Fruit fly (Drosophila melanogaster): ENCODE results near the gene SH3PX1.
A peak's percentile ranks its signal among the peaks of the same experiment; 100 is the strongest.

SH3PX1 gene

DNA sequence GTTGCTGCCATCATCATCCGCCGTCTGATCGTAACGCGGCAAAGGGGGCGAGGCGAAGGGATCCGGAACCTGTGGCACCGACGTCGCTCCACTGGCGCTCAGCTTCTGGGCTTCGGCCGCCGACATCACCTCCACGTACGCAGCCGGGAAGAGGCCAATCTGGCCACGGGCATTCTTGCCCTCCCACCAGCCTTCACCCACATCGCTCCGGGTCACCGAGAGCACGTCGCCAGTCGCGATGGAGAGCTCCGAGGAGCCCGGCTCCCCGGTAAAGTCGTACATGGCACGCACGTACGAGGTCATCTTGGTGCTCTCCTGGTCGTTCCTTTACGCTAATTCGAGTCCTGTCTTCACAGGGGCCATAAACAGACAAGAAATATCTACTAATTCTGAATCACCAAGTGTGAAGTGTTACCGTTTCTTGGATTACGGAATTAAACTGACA, at the start of gene SH3PX1:
SH3PX1 (minus strand) TSS at position 445 of the 445 bp plus-strand sequence.
- no peak for TF ChIP-seq CG17801 (GFP tag; optimal IDR thresholded peaks at IDR 0.05; ENCODE audit: partially characterized antibody)

DNA sequence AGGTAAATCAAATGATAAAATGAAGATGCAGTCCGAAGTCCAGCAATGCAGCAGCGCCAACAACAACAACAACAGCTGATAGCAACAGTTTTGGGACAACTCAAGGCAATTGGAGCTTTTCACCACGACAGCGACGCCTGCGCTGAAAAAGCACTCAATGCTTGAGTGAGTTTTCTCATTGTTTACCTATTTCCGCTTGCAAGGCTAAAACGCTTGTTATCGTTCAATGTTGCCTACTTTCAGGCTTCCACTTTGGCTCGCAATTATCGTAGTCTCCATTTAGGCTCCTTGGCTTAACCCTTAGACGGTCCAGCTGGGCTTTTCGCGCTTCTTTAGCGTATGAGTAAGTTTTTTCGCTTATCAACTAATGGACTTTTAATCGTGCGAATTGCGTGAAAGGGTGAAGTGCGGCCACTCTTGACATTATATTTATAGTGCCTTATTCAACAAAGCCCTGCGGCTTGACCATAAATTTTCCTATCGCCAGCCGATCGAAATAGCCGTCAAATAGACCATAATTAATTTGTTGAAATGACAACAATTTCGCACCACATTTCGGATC, 48.5 kb upstream of the SH3PX1 start:
- no peak for TF ChIP-seq CG17801 (GFP tag; optimal IDR thresholded peaks at IDR 0.05; ENCODE audit: partially characterized antibody)

DNA sequence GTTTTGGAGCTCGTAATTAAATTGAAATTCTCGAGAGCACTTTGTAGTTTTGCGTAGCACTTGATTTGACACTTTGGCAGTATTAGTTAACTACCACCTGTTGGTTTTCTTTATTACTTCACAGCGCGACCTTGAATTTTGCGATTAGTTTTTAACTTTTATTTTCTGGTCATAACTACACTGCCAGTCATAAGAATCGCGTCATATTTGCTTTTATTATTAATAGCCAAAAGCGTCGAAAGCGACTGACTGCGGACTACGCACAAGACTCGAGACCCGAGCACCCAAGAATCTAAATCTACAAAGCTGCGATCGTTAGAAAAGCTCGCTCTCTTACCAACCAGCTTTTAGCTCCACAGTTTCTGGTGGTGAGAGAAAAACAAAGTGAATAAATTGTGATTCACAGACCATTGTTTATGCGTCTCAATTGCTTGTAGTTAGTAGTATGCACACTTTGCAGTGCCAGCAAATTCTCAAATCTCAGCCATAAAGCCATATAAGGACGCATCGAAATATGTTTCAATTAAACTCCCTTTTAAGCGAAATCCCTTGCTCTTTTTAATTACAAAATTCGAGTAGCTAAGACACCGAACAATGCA, 46.6 kb upstream of the SH3PX1 start, which contains the start of gene CG42268:
CG42268 (minus strand) TSS at position 245 of the 599 bp plus-strand sequence.
- TF ChIP-seq CG17801 (GFP tag; optimal IDR thresholded peaks at IDR 0.05; ENCODE audit: partially characterized antibody) = peak; percentile 8

DNA sequence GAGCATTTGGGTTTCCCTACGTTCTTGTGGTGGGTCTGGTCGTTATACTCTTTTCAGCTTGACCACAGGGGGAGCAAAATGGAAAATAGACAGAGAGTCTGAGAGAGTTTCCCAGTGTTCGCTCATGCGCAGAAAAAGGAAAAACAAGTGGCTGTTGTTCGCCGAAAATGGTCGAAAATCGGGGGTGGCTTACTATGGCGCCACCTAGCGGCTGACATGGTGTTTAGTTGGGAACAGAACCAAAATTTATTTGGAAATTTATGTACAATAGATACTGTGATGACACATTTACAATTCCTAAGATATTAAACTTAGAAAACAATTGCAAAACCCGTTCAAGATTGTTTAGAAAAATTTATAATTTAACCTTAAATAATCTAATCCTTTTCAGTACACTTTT, 38.0 kb upstream of the SH3PX1 start:
- TF ChIP-seq CG17801 (GFP tag; optimal IDR thresholded peaks at IDR 0.05; ENCODE audit: partially characterized antibody) = no peak

DNA sequence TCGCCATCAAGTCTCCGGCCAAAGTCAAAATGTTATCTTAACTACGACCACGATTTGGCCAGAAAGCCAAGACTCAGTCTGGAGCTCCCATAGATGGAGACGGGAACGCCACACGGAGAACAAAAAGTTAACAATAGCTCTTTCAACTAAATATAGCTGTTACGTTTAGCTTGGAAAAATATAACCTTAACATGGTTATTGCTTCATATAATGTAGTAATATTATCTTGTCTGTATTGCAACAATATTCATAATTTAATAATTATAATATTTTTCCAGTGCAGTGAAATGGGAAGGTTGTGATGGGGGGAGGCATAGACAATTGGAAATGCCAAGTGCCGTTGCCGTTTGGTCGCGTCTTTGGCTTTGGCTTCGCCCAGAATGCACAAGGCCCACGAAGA, 31.8 kb upstream of the SH3PX1 start:
- TF ChIP-seq CG17801 (GFP tag; optimal IDR thresholded peaks at IDR 0.05; ENCODE audit: partially characterized antibody) = no peak

DNA sequence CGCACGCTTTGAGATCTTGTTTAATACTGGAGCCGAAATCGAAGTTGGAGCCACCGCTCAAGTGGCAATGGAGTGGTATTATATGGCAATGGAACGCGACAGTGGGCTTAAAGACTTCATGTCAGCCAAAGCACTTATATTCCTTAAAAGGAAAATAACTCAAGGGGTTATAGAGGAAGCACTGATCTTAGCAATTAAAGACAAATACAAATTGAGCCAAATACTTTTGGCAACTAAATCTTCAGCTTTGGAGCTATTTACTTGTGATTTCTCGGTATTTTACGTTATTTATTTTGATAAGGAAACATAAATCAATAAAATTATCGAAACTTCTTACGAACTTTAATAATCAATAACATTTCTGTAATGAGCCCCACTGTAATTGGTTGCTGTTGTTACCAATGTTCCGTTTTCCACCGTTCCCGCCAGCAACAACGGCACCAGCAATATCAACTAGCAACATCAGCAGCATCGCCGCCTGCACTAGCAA, 30.5 kb upstream of the SH3PX1 start:
- TF ChIP-seq CG17801 (GFP tag; optimal IDR thresholded peaks at IDR 0.05; ENCODE audit: partially characterized antibody) = peak; percentile 89

DNA sequence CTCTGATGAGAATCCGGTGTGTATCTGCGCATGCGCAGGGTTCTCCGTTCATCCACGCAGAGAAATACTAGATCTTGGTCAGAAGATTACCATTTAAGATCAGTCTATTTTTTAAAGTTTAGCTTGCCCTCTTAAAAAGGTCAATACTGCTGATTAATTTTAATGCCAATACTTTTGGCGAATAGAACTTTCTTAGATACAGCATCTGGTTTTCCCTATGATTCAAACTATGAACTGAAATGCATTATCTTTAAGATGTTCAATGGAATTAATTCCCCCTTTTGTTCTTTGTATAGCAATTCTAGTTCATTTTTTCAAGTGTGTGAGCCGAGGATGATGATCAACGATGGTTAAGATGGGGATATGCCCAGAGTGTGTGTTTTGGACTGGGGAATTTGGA, 28.7 kb upstream of the SH3PX1 start:
- TF ChIP-seq CG17801 (GFP tag; optimal IDR thresholded peaks at IDR 0.05; ENCODE audit: partially characterized antibody) = no peak

DNA sequence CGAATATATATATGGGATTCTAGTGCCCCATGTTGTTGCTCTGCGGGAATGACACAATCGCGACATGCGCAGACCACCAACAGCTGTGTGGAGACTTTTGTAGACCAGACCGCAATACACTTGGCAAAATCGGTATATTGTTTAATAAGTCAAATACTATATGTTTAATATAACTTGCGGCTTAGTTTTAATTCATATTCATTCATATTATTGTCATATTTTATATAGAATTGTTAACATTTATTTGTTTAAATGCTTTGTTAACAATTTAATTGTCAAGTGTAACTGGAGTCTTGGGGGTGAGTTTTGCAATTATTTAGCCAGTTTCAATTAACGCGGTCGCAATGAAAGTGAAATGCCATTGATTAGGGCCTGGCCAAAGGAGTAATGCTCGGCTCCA, 26.0 kb upstream of the SH3PX1 start:
- TF ChIP-seq CG17801 (GFP tag; optimal IDR thresholded peaks at IDR 0.05; ENCODE audit: partially characterized antibody) = no peak

DNA sequence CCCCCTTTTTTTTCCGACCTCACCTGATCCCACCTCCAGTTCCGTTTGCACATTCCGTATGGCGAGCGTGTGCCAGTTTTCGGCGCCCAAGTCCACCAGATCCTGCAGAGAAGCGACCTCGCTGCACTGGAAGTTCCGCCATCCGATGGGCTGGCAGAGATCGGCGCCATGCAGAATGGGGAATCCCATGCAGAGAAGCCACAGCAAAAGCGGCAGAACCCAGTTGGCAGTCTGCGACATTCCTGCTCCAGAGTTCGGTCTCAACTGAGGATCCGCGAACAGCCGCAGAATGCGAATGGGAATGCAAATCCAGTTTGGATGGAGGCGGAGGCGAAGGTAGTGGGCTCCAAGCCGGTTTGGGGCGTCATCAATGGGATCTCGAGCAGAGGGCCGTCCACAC, 19.9 kb upstream of the SH3PX1 start, which contains the start of gene CG6749:
CG6749 (minus strand) TSS at position 245 of the 400 bp plus-strand sequence.
- TF ChIP-seq CG17801 (GFP tag; optimal IDR thresholded peaks at IDR 0.05; ENCODE audit: partially characterized antibody) = no peak

DNA sequence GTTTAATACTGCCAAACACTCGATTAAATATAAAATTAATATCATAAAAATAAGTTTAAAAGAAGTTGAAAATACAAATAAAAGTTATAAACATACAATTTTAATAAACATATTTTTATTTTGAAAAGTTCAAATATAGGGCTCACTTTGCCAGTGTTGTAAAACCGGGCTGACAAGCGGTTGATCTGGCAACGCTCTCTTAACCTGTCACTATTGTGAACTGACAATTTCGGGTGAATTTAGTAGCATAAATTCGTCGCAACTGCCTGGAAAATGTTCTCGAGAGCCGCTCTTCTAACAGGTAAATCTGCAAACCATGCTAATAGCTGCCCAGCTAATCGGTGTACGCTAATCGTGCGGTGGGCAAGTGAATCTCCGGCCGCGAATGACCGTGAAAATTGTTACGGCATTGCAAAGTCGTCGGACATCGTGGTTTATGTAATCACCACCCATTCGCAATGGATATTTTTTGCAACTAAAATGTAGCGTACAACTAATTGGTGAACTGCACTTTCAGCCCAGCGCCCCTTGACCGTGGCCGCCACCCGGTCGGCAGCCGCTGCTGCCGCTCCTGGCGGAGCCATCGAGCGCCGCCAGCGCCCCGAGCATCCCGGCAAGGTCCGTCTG, 16.3 kb upstream of the SH3PX1 start, which contains the start of gene ATPsynB:
ATPsynB (plus strand) TSS at position 205 of the 627 bp plus-strand sequence.
- TF ChIP-seq CG17801 (GFP tag; optimal IDR thresholded peaks at IDR 0.05; ENCODE audit: partially characterized antibody) = no peak

DNA sequence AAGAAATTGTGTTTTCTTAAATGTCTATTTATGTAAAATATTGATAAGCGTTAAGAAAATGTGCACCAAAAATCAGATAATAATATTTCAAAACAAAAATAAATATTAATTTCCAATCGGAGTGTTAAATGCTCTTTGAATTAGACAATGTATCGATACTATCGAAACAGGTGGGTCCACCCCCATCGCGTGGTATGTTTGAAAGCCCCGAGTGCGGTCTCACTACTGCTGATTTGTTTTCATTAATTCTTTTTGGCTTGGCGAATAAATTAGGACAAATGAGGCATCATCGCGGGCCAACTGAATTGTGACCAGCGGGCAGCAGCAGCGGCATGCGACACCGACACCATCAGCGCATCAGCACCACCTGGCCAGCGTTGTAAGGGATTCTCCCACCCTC, 13.1 kb upstream of the SH3PX1 start, which contains the start of gene Naa60:
Naa60 (plus strand) TSS at position 189 of the 400 bp plus-strand sequence.
- TF ChIP-seq CG17801 (GFP tag; optimal IDR thresholded peaks at IDR 0.05; ENCODE audit: partially characterized antibody) = peak; percentile 28

DNA sequence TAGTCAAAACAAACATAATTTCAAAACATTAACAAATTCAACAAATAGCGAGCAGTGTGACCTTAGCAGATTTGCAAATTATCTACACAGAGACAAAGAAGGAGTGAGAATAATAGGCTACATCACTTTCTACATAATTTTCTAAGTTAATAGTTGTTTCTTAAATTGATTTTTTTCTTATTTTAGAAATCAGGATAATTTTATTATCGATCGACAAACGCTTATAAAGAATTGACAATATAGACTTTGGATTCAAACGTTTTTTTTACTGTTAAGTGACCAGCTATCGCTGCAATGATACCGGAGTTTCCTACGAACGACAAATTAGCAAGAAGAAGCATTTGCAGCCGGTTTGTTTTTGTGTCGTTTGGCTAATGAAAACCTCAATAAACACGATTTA, 9.5 kb upstream of the SH3PX1 start, which contains the start of the genes nbs and defl:
nbs (minus strand) TSS at position 87 of the 400 bp plus-strand sequence.
defl (plus strand) TSS at position 316 of the 400 bp plus-strand sequence.
- peak; percentile 63 for TF ChIP-seq CG17801 (GFP tag; optimal IDR thresholded peaks at IDR 0.05; ENCODE audit: partially characterized antibody)

DNA sequence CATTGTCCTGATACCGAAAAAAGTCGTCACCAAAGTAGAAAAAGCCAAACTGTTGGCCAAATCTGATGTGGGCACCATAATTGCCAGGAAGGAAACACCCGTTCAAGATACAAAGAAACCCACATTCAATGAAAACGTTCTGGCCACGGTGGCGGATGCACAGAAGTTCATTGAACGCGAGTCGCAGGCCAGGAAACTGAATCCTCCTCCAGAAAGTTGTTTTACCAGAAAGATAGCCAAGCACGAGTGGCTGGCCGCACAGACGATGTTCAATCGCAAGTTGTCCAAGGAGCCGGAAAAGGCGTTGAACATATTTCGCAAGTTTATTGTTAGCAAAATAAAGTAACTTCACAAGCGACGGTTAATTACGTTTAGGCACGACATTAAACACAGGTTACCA, 6.5 kb upstream of the SH3PX1 start:
- no peak for TF ChIP-seq CG17801 (GFP tag; optimal IDR thresholded peaks at IDR 0.05; ENCODE audit: partially characterized antibody)

DNA sequence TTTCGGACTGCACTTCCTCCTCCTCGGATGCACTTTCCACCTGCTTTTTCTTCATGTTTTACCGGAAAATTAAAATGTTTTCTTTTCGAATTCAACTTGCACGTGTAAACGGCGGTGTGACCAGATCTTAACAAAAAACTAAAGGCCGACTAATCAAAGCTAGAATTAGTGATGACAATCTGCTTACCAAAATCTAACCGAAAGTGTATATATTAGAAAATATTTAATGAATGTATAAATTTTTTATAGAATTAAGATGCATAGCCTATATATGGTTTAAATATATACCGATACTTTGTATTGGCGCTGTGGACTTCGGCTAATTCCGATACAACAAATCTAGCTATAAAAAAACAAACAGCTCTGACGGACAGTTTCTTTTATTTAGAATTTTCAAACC, 5.3 kb upstream of the SH3PX1 start, which contains the start of the genes CG18178 and CG14174:
CG18178 (minus strand) TSS at position 216 of the 400 bp plus-strand sequence.
CG14174 (plus strand) TSS at position 400 of the 400 bp plus-strand sequence.
- peak; percentile 78 for TF ChIP-seq CG17801 (GFP tag; optimal IDR thresholded peaks at IDR 0.05; ENCODE audit: partially characterized antibody)

DNA sequence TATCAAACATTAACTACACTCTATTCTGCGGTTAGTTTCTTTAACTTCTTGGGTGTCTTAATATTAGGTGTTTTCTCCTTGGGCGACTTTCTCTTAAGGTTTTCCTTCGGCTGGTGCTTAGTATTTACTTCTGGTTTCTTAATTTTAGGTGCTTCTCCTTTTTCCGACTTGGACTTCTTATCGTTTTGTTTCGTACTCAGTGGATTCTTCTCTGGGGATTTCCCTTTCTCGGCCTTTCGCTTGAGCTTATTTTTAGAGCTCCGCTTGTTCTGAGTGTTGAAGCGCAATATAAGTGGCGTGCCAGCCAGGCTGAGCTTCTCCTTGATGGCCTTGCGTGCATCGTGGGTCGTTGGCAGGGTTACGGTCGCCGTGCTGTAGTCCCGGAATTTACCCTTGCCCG, 4.2 kb upstream of the SH3PX1 start:
- no peak for TF ChIP-seq CG17801 (GFP tag; optimal IDR thresholded peaks at IDR 0.05; ENCODE audit: partially characterized antibody)
